Worm (Caenorhabditis elegans) whole organism, midembryonic: ENCODE results near the gene Y48A5A.1.

Experiments
- T22C8.4 ChIP-seq: fragments of 200-800 bp; sonication (Bioruptor generic); IDR thresholded peaks from 2 replicates; pipeline ENCODE4 v1.3.6; 2022; ENCODE audit warnings: missing genetic modification characterization, missing compliant biosample characterization
- cog-1 ChIP-seq: sonication (generic microtip); optimal IDR thresholded peaks from 2 replicates; lab custom pipeline; 2016; ENCODE audit warnings: missing genetic modification characterization, missing compliant biosample characterization
- flt-1 ChIP-seq: fragments of 200-800 bp; sonication (Bioruptor generic); IDR thresholded peaks from 2 replicates; pipeline ENCODE4 v1.3.6; 2022; ENCODE audit warnings: missing genetic modification characterization, missing compliant biosample characterization
- klf-2 ChIP-seq: fragments of 200-800 bp; sonication (Bioruptor generic); conservative IDR thresholded peaks from 2 replicates; pipeline ENCODE4 v1.3.6; 2022; ENCODE audit warnings: missing genetic modification reagents, missing genetic modification characterization, missing compliant biosample characterization
- med-1 ChIP-seq: sonication (generic microtip); optimal IDR thresholded peaks from 2 replicates; lab custom pipeline; 2017; ENCODE audit warnings: missing genetic modification characterization, mild to moderate bottlenecking, missing compliant biosample characterization, antibody characterized with exemption, missing genetic modification reagents; ENCODE audit not compliant: insufficient read depth
- ref-1 ChIP-seq: fragments of 200-800 bp; sonication (Bioruptor generic); conservative IDR thresholded peaks from 2 replicates; pipeline ENCODE4 v1.3.6; 2022; ENCODE audit warnings: missing genetic modification reagents, missing genetic modification characterization, missing compliant biosample characterization
- tab-1 ChIP-seq: fragments of 200-800 bp; sonication (Bioruptor generic); IDR thresholded peaks from 2 replicates; pipeline ENCODE4 v1.3.6; 2022; ENCODE audit warnings: missing genetic modification characterization, missing compliant biosample characterization
- ztf-23 ChIP-seq: fragments of 200-800 bp; sonication (Bioruptor generic); IDR thresholded peaks from 2 replicates; pipeline ENCODE4 v1.3.6; 2022; ENCODE audit warnings: missing genetic modification reagents, missing genetic modification characterization, missing compliant biosample characterization
- ztf-29 ChIP-seq: fragments of 200-800 bp; sonication (Bioruptor generic); IDR thresholded peaks from 2 replicates; pipeline ENCODE4 v1.3.6; 2022; ENCODE audit warnings: missing genetic modification reagents, missing genetic modification characterization, missing compliant biosample characterization

The Y48A5A.1 gene

DNA sequence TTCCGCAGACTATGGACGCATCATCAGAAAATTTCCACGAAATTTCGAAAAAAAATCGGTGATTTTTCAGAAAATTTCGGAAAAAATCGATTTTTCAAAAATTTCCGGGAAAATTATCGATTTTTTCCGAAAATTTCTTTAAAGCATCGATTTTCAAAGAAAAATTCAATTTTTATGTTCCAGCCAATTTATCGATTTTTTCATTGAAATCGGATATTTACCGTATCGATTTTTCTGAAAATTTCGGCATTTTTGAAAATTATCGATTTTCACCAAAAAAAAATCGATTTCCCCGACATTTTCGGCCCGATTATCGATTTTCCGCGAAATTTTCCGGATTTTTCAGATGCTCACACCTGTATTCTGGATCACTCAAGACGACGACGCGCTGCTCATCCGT is at the start of gene Y48A5A.1:
Y48A5A.1 (plus strand) TSS at position 347 of the 400 bp plus-strand sequence.
- TF ChIP-seq klf-2 = no peak
- TF ChIP-seq T22C8.4 (GFP tag; lab: Robert Waterston, UW) = peak; percentile 77

DNA sequence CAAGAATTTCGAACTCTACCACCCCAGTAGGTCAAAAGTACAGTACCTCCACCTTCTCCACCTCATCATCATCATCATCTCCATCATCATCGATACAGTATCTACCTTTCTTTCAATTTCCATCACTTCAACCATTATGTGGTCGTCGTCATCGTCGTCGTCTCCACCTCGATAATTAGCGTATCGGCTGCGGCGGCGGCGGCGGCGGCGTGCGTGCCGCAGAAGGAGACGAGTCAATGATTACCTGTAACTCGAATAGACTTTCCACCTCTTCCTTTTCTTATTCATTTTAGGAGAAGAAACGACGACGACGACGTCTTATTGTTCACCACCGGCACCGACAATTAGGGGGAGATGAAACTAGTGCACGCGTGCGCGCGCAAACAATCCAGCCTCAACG is 49.7 kb upstream of the Y48A5A.1 start:
- no peak for TF ChIP-seq flt-1 (GFP tag; lab: Robert Waterston, UW)
- no peak for TF ChIP-seq klf-2
- no peak for TF ChIP-seq T22C8.4 (GFP tag; lab: Robert Waterston, UW)
- TF ChIP-seq tab-1 (GFP tag; lab: Robert Waterston, UW) = no peak
- TF ChIP-seq cog-1 (tag; lab: Kevin White, UChicago) = no peak
- TF ChIP-seq ztf-29 (GFP tag; lab: Robert Waterston, UW) = no peak
- TF ChIP-seq ref-1 (GFP tag; lab: Robert Waterston, UW) = no peak
- no peak for TF ChIP-seq med-1 (GFP tag; lab: Kevin White, UChicago)
- TF ChIP-seq ztf-23 (GFP tag; lab: Robert Waterston, UW) = no peak

DNA sequence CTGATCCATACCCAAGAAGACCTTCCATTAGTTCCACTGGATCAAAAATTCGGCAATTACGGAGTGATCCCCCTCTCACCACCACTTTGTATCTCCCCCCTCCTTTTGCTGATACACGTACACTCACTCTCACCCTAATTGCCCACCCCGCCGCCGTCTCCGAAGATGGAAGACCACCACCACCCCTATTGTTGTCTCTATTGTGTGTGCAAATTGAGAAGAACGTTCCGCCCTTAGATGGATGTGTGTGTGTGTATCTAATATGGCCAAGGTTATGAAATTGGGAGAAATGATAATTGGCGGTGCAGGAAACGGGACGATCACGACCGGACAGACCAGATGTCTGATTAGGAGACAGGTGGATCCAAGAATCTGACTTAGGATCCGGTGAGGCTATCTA is 49.0 kb upstream of the Y48A5A.1 start:
- TF ChIP-seq ztf-29 (GFP tag; lab: Robert Waterston, UW) = no peak
- no peak for TF ChIP-seq med-1 (GFP tag; lab: Kevin White, UChicago)
- no peak for TF ChIP-seq ztf-23 (GFP tag; lab: Robert Waterston, UW)
- no peak for TF ChIP-seq T22C8.4 (GFP tag; lab: Robert Waterston, UW)
- no peak for TF ChIP-seq cog-1 (tag; lab: Kevin White, UChicago)
- TF ChIP-seq klf-2 = no peak
- peak; percentile 43; the same call in 1 of the 2 replicates for TF ChIP-seq flt-1 (GFP tag; lab: Robert Waterston, UW)
- no peak for TF ChIP-seq ref-1 (GFP tag; lab: Robert Waterston, UW)

DNA sequence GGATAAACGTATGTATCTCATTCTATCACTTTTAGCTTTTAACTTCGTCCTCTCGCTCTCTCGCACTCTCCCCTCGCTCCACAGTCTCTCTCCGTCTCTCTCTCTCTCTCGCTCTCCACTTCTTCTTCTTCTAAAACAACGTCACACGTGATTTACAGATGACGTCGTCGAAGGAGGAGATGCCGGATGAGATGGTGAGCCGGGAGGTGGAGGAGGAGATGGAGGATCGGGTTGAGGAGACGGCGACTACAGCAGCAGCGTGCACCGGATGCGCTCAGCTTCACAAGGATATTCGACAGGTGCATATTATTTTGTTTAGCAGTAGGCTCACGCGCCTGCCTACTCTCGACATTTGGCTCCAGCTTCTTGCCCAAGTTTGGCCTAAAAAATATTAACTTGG is 47.5 kb upstream of the Y48A5A.1 start, which contains the start of gene elt-6:
elt-6 (plus strand) TSS at position 159 of the 400 bp plus-strand sequence.
- no peak for TF ChIP-seq klf-2
- 0 out of 2 replicates have a peak, but pooled peaks have one; percentile 37 for TF ChIP-seq ztf-23 (GFP tag; lab: Robert Waterston, UW)

DNA sequence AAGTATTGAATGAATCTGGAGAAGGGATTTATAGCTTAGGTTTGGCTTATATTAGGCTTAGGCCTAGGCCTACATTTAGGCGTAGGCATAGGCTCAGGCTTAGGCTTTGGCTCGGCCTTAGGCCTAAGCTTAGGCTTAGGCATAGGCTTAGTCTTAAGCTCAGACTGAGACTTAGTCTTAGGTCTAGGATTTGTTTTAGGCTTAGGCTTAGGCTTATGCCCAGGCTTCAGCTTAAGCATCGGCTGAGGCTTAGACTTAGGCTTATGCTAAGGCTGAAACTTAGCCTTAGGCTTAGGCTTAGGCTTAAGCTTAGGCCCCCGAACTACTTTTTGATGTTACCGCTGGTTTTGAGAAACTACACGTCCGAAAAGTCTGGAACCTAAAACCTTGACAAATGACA is 44.8 kb upstream of the Y48A5A.1 start:
- TF ChIP-seq ztf-29 (GFP tag; lab: Robert Waterston, UW) (peak; percentile 8; the same call in 1 of the 2 replicates), ztf-23 (GFP tag; lab: Robert Waterston, UW) (no peak)

DNA sequence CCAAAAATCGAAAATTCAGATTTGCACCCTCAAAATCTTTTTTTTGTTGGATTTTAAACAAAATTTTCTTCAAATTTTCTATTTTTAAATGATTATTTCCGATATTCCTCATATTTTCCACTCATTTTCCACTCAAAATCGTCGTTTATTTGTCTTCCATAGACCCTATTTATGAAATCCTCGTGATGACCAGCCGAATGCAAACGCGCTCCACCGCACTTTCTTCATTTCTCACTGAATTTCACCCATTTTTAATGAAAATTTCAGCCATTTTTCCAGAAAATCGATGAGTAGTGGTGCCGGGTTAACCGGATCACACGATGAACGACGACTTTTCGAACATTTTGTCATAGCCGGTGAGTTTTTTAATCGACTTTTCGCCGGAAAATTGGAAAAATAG is 41.6 kb upstream of the Y48A5A.1 start, which contains the start of gene denn-4:
denn-4 (plus strand) TSS at position 280 of the 400 bp plus-strand sequence.
- no peak for TF ChIP-seq ztf-29 (GFP tag; lab: Robert Waterston, UW)
- no peak for TF ChIP-seq ref-1 (GFP tag; lab: Robert Waterston, UW)
- TF ChIP-seq flt-1 (GFP tag; lab: Robert Waterston, UW) = no peak
- no peak for TF ChIP-seq ztf-23 (GFP tag; lab: Robert Waterston, UW)
- no peak for TF ChIP-seq T22C8.4 (GFP tag; lab: Robert Waterston, UW)
- no peak for TF ChIP-seq klf-2
- TF ChIP-seq med-1 (GFP tag; lab: Kevin White, UChicago) = no peak
- no peak for TF ChIP-seq tab-1 (GFP tag; lab: Robert Waterston, UW)
- TF ChIP-seq cog-1 (tag; lab: Kevin White, UChicago) = no peak

DNA sequence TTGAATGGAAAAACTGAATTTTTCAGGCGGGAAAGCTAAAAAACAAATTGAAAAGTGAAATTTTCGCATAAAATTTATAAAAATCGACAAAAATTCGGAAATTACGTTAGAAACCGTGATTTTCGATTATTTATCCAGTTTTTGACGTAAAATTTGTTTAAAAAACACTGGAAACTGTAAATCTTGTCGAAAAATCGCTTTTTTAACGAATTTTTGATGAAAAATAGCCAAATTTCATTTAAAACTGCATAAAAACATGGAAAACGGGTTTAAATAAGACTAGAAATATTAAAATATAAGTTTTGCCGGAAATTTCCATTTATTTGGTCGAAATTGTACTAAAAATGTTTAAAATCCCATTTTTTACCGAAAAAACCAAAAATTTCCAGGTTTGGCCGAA is 41.1 kb upstream of the Y48A5A.1 start:
- TF ChIP-seq med-1 (GFP tag; lab: Kevin White, UChicago) (no peak), ztf-23 (GFP tag; lab: Robert Waterston, UW) (no peak), flt-1 (GFP tag; lab: Robert Waterston, UW) (no peak), cog-1 (tag; lab: Kevin White, UChicago) (no peak)

DNA sequence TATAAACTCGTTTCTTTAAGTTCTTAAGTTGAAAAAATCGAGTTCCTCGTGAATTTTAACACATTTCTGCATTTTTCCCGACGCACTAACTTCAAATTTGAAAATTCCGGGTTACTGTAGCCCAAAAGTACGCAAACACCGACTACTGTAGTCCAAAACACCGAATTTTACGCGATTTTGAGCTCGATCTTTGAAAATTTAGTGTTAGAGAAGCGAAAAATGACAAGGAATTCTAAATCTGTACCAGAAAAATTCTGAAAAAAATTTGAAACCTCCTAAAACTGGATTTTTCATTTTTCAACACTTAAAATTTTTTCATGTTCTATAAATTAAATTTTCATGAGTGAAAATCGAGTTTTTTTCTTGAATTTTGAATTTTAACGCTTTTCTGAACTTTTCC is 20.1 kb upstream of the Y48A5A.1 start:
- no peak for TF ChIP-seq ref-1 (GFP tag; lab: Robert Waterston, UW)
- TF ChIP-seq med-1 (GFP tag; lab: Kevin White, UChicago) = no peak
- TF ChIP-seq tab-1 (GFP tag; lab: Robert Waterston, UW) = no peak
- no peak for TF ChIP-seq ztf-23 (GFP tag; lab: Robert Waterston, UW)
- no peak for TF ChIP-seq cog-1 (tag; lab: Kevin White, UChicago)
- no peak for TF ChIP-seq ztf-29 (GFP tag; lab: Robert Waterston, UW)
- TF ChIP-seq klf-2 = no peak
- TF ChIP-seq flt-1 (GFP tag; lab: Robert Waterston, UW) = no peak
- no peak for TF ChIP-seq T22C8.4 (GFP tag; lab: Robert Waterston, UW)

DNA sequence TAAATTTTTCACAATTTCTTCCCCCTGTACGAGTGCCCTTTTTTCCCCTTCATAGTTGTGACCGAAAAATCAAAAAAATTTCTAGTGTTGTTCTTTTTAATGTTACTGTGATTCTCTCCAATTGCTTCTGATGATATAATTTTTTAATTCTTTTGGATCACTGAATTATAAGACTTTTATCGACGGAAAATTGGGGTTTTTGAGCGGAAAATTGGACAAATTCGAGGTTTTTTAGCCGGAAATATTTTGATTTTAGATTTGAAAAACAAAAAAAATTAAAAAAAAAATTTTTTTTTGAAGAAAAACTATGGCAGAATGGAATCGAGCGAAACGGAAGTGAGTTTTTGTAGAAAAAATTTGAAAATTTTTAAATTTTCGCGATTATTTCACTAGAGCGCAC is 17.4 kb upstream of the Y48A5A.1 start, which contains the start of gene tsen-54:
tsen-54 (plus strand) TSS at position 301 of the 400 bp plus-strand sequence.
- TF ChIP-seq ref-1 (GFP tag; lab: Robert Waterston, UW) = no peak
- no peak for TF ChIP-seq cog-1 (tag; lab: Kevin White, UChicago)

DNA sequence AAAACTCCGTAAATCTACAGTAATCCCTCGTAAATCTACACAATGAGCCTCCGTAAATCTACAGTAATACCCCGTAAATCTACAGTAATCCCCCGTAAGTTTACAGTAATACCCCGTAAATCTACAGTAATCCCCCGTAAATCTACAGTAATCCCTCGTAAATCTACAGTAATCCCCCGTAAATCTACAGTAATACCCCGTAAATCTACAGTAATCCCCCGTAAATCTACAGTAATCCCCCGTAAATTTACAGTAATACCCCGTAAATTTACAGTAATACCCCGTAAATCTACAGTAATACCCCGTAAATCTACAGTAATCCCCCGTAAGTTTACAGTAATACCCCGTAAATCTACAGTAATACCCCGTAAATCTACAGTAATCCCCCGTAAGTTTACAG is 14.7 kb upstream of the Y48A5A.1 start:
- TF ChIP-seq ztf-29 (GFP tag; lab: Robert Waterston, UW) (peak; percentile 36; the same call in 1 of the 2 replicates), ref-1 (GFP tag; lab: Robert Waterston, UW) (peak; percentile 38; the same call in 1 of the 2 replicates)

DNA sequence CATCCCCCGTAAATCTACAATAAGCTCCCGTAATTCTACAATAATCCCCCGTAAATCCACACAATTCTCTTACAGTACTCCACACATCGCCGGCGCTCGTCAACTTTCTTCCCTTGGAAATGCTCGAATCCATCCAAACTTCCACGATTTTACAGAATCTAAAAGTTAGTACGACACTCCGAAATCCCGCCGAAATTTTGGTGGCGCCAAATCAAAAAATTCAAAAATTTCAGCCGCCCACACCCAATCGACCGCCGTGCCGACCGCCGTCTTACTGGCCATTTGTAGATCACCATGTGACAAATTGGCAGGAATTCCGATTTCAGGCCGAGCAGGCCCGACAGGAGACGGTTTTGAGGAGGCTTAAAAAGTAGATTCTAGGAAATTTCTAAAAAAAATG is 13.0 kb upstream of the Y48A5A.1 start:
- TF ChIP-seq ref-1 (GFP tag; lab: Robert Waterston, UW) = no peak
